Worm (Caenorhabditis elegans) whole organism, late embryonic: ENCODE measurements around the gene cpg-19.

Experiments used
- C38D4.7 ChIP-seq: fragments of 200-800 bp; sonication (Bioruptor generic); optimal IDR thresholded peaks from 2 replicates; lab custom pipeline; 2018; ENCODE audit warnings: mild to moderate bottlenecking, missing genetic modification characterization, moderate library complexity, missing compliant biosample characterization
- F13H6.1 ChIP-seq: sonication (generic microtip); optimal IDR thresholded peaks from 2 replicates; lab custom pipeline; 2016; ENCODE audit warnings: missing genetic modification characterization, missing compliant biosample characterization
- K02D7.2 ChIP-seq: sonication (generic microtip); optimal IDR thresholded peaks from 2 replicates; lab custom pipeline; 2017; ENCODE audit warnings: mild to moderate bottlenecking, missing genetic modification characterization, missing compliant biosample characterization
- K09A11.1 ChIP-seq: sonication (generic microtip); optimal IDR thresholded peaks from 2 replicates; lab custom pipeline; 2017; ENCODE audit warnings: antibody characterized with exemption, mild to moderate bottlenecking, missing genetic modification characterization, missing compliant biosample characterization; ENCODE audit not compliant: insufficient read depth
- ceh-18 ChIP-seq: sonication (generic microtip); optimal IDR thresholded peaks from 2 replicates; lab custom pipeline; 2016; ENCODE audit warnings: missing genetic modification characterization, missing compliant biosample characterization
- ceh-19 ChIP-seq: fragments of 200-800 bp; sonication (Bioruptor generic); optimal IDR thresholded peaks from 2 replicates; lab custom pipeline; 2018; ENCODE audit warnings: mild to moderate bottlenecking, missing genetic modification characterization, missing compliant biosample characterization
- ceh-22 ChIP-seq: sonication (generic microtip); optimal IDR thresholded peaks from 2 replicates; lab custom pipeline; 2017; ENCODE audit warnings: missing biosample characterization, missing genetic modification characterization
- ceh-31 ChIP-seq: sonication (generic microtip); optimal IDR thresholded peaks from 2 replicates; lab custom pipeline; 2016; ENCODE audit warnings: missing genetic modification characterization, missing compliant biosample characterization
- ceh-34 ChIP-seq: sonication (generic microtip); optimal IDR thresholded peaks from 2 replicates; lab custom pipeline; 2016; ENCODE audit warnings: mild to moderate bottlenecking, missing genetic modification characterization, missing compliant biosample characterization
- ceh-48 ChIP-seq: sonication (generic microtip); optimal IDR thresholded peaks from 2 replicates; lab custom pipeline; 2016; ENCODE audit warnings: missing genetic modification characterization, inconsistent platforms, missing compliant biosample characterization
- ceh-6 ChIP-seq: fragments of 200-800 bp; sonication (Bioruptor generic); optimal IDR thresholded peaks from 2 replicates; lab custom pipeline; 2018; ENCODE audit warnings: mild to moderate bottlenecking, missing genetic modification characterization, missing compliant biosample characterization
- ceh-9 ChIP-seq: sonication (generic microtip); optimal IDR thresholded peaks from 2 replicates; lab custom pipeline; 2016; ENCODE audit warnings: mild to moderate bottlenecking, missing genetic modification characterization, inconsistent platforms, missing compliant biosample characterization
- dve-1 ChIP-seq: sonication (generic microtip); optimal IDR thresholded peaks from 2 replicates; lab custom pipeline; 2017; ENCODE audit warnings: antibody characterized with exemption, mild to moderate bottlenecking, missing genetic modification characterization, missing compliant biosample characterization
- elt-2 ChIP-seq: sonication (generic microtip); optimal IDR thresholded peaks from 2 replicates; lab custom pipeline; 2016; ENCODE audit warnings: missing genetic modification reagents, missing genetic modification characterization, missing compliant biosample characterization
- fkh-10 ChIP-seq: fragments of 150-350 bp; optimal IDR thresholded peaks from 2 replicates; lab custom pipeline; 2014; ENCODE audit warnings: missing biosample characterization, missing genetic modification reagents, missing genetic modification characterization
- fkh-6 ChIP-seq: sonication (generic microtip); optimal IDR thresholded peaks from 2 replicates; lab custom pipeline; 2016; ENCODE audit warnings: missing genetic modification characterization, missing compliant biosample characterization
- gmeb-2 ChIP-seq: sonication (generic microtip); optimal IDR thresholded peaks from 2 replicates; lab custom pipeline; 2016; ENCODE audit warnings: missing genetic modification characterization, inconsistent platforms, missing compliant biosample characterization
- hlh-8 ChIP-seq: sonication (generic microtip); optimal IDR thresholded peaks from 2 replicates; lab custom pipeline; 2016; ENCODE audit warnings: missing genotype, missing genetic modification characterization, missing compliant biosample characterization
- madf-2 ChIP-seq: sonication (generic microtip); optimal IDR thresholded peaks from 2 replicates; lab custom pipeline; 2017; ENCODE audit warnings: missing genetic modification characterization, missing compliant biosample characterization
- nfya-1 ChIP-seq: sonication (generic microtip); optimal IDR thresholded peaks from 2 replicates; lab custom pipeline; 2017; ENCODE audit warnings: missing genetic modification characterization, mild to moderate bottlenecking, missing compliant biosample characterization, antibody characterized with exemption, moderate library complexity
- nhr-11 ChIP-seq: fragments of 150-350 bp; optimal IDR thresholded peaks from 2 replicates; lab custom pipeline; 2014; ENCODE audit warnings: missing biosample characterization, missing genetic modification characterization
- npax-4 ChIP-seq: sonication (generic microtip); optimal IDR thresholded peaks from 2 replicates; lab custom pipeline; 2016; ENCODE audit warnings: missing genetic modification characterization, missing compliant biosample characterization
- odd-2 ChIP-seq: sonication (generic microtip); optimal IDR thresholded peaks from 2 replicates; lab custom pipeline; 2017; ENCODE audit warnings: antibody characterized with exemption, mild to moderate bottlenecking, missing genetic modification characterization, missing compliant biosample characterization
- pax-1 ChIP-seq: fragments of 150-350 bp; optimal IDR thresholded peaks from 2 replicates; lab custom pipeline; 2014; ENCODE audit warnings: missing biosample characterization, missing genetic modification characterization
- pha-4 ChIP-seq: fragments of 150-350 bp; optimal IDR thresholded peaks from 2 replicates; lab custom pipeline; 2018; ENCODE audit warnings: missing biosample characterization, missing genetic modification reagents, missing genetic modification characterization
- pqm-1 ChIP-seq: sonication (generic microtip); optimal IDR thresholded peaks from 2 replicates; lab custom pipeline; 2016; ENCODE audit warnings: missing genetic modification characterization, missing compliant biosample characterization
- rnt-1 ChIP-seq: sonication (generic microtip); optimal IDR thresholded peaks from 2 replicates; lab custom pipeline; 2016; ENCODE audit warnings: missing genetic modification characterization, missing compliant biosample characterization
- syd-9 ChIP-seq: sonication (generic microtip); optimal IDR thresholded peaks from 2 replicates; lab custom pipeline; 2016; ENCODE audit warnings: mild to moderate bottlenecking, missing genetic modification characterization, moderate library complexity, missing compliant biosample characterization
- tbx-2 ChIP-seq: sonication (generic microtip); optimal IDR thresholded peaks from 2 replicates; lab custom pipeline; 2016; ENCODE audit warnings: missing genetic modification characterization, missing compliant biosample characterization
- tbx-7 ChIP-seq: sonication (generic microtip); optimal IDR thresholded peaks from 2 replicates; lab custom pipeline; 2016; ENCODE audit warnings: missing genotype, missing genetic modification characterization, missing compliant biosample characterization
- unc-3 ChIP-seq, 2 experiments: fragments of 200-800 bp in 1 of 2; sonication (Bioruptor generic) in 1 of 2; sonication (generic microtip) in 1 of 2; conservative IDR thresholded peaks in 1 of 2; optimal IDR thresholded peaks in 1 of 2; 2 replicates each; pipeline versions ENCODE4 v1.3.6 to Lab custom; 2016 to 2022; ENCODE audit warnings: missing compliant biosample characterization in 2 of 2, missing genetic modification characterization in 2 of 2, missing genetic modification reagents in 1 of 2
- unc-42 ChIP-seq: sonication (generic microtip); optimal IDR thresholded peaks from 2 replicates; lab custom pipeline; 2016; ENCODE audit warnings: missing genotype, missing genetic modification characterization, missing compliant biosample characterization
- unc-55 ChIP-seq: sonication (generic microtip); optimal IDR thresholded peaks from 2 replicates; lab custom pipeline; 2017; ENCODE audit warnings: missing biosample characterization, missing genetic modification reagents, missing genetic modification characterization

The cpg-19 gene

ce11 chrX:16647222-16647621 is 25.6 kb downstream of the cpg-19 start:
- TF ChIP-seq rnt-1 (tag; lab: Kevin White, UChicago) (no peak), ceh-18 (no peak), ceh-31 (no peak), ceh-22 (tag; lab: Kevin White, UChicago) (no peak), pha-4 (tag; lab: Kevin White, UChicago) (no peak), nhr-11 (tag; lab: Kevin White, UChicago) (no peak), F13H6.1 (tag; lab: Kevin White, UChicago) (no peak), dve-1 (tag; lab: Kevin White, UChicago) (no peak), hlh-8 (tag; lab: Kevin White, UChicago) (no peak), ceh-48 (tag; lab: Kevin White, UChicago) (no peak), pqm-1 (tag; lab: Kevin White, UChicago) (no peak), ceh-19 (GFP tag; lab: Kevin White, UChicago) (no peak), tbx-2 (no peak), ceh-6 (GFP tag; lab: Kevin White, UChicago) (no peak), gmeb-2 (no peak), ceh-9 (tag; lab: Kevin White, UChicago) (no peak)

ce11 chrX:16648773-16649172 is 27.2 kb downstream of the cpg-19 start:
- peak; percentile 70 for TF ChIP-seq unc-42 (tag; lab: Kevin White, UChicago)
- no peak for TF ChIP-seq C38D4.7 (GFP tag; lab: Kevin White, UChicago)
- no peak for TF ChIP-seq K09A11.1 (tag; lab: Kevin White, UChicago)

- TF ChIP-seq K02D7.2 (tag; lab: Kevin White, UChicago) (no peak), unc-3 (GFP tag; conservative IDR thresholded peaks at IDR 0.05; lab: Robert Waterston, UW) (no peak), unc-3 (tag; optimal IDR thresholded peaks at IDR 0.05; lab: Kevin White, UChicago) (no peak), ceh-9 (tag; lab: Kevin White, UChicago) (no peak), dve-1 (tag; lab: Kevin White, UChicago) (no peak), madf-2 (no peak), fkh-6 (tag; lab: Kevin White, UChicago) (no peak), nfya-1 (no peak), npax-4 (tag; lab: Kevin White, UChicago) (no peak), fkh-10 (GFP tag; lab: Kevin White, UChicago) (no peak), ceh-48 (tag; lab: Kevin White, UChicago) (no peak)
Observed at ce11 chrX:16650600-16650999, 29.0 kb downstream of the cpg-19 start.

ce11 chrX:16655283-16655682 is 33.7 kb downstream of the cpg-19 start:
- TF ChIP-seq ceh-18 (peak; percentile 48), rnt-1 (tag; lab: Kevin White, UChicago) (peak; percentile 52), syd-9 (tag; lab: Kevin White, UChicago) (no peak), nfya-1 (peak; percentile 6), unc-55 (GFP tag; lab: Kevin White, UChicago) (peak; percentile 62), ceh-34 (peak; percentile 24), tbx-7 (tag; lab: Kevin White, UChicago) (no peak)

- no peak for TF ChIP-seq madf-2
- TF ChIP-seq pax-1 (tag; lab: Kevin White, UChicago): no peak
- no peak for TF ChIP-seq odd-2 (tag; lab: Kevin White, UChicago)
- no peak for TF ChIP-seq K09A11.1 (tag; lab: Kevin White, UChicago)
- no peak for TF ChIP-seq elt-2 (tag; lab: Kevin White, UChicago)
- no peak for TF ChIP-seq gmeb-2
Observed at ce11 chrX:16658309-16658708, 36.7 kb downstream of the cpg-19 start.
